Worm (Caenorhabditis elegans): Measurements from ENCODE around the gene rcs-1.

ce11 chrX:8787689-8788222 is 40.6 kb downstream of the rcs-1 start:
- peak; percentile 35 for TF ChIP-seq hlh-1 (tag; optimal IDR thresholded peaks at IDR 0.05)
- no peak for TF ChIP-seq nhr-237 (tag; optimal IDR thresholded peaks at IDR 0.05)
- no peak for TF ChIP-seq flh-1 (GFP tag; optimal IDR thresholded peaks at IDR 0.05)
- TF ChIP-seq zip-8 (tag; optimal IDR thresholded peaks at IDR 0.05): no peak
- no peak for TF ChIP-seq snpc-4 (tag; optimal IDR thresholded peaks at IDR 0.05)
- TF ChIP-seq blmp-1 (tag; optimal IDR thresholded peaks at IDR 0.05): no peak
- no peak for TF ChIP-seq ces-1 (GFP tag; optimal IDR thresholded peaks at IDR 0.05)
- TF ChIP-seq ztf-11 (tag; optimal IDR thresholded peaks at IDR 0.05): no peak
- TF ChIP-seq unc-39 (tag; optimal IDR thresholded peaks at IDR 0.05): no peak
- no peak for TF ChIP-seq M03D4.4 (tag; optimal IDR thresholded peaks at IDR 0.05)
- TF ChIP-seq elt-3 (tag; optimal IDR thresholded peaks at IDR 0.05): no peak
- no peak for TF ChIP-seq elt-1 (tag; optimal IDR thresholded peaks at IDR 0.05; ENCODE audit: borderline replicate concordance, insufficient read depth)
- no peak for TF ChIP-seq sptf-1 (tag; optimal IDR thresholded peaks at IDR 0.05)
